Worm (Caenorhabditis elegans) whole organism, L3 larva: ENCODE data around the gene nspg-8.

Experiments used
- R02D3.7 ChIP-seq: fragments of 150-350 bp; optimal IDR thresholded peaks from 2 replicates; lab custom pipeline; 2014; ENCODE audit warnings: missing biosample characterization, missing genetic modification characterization
- ceh-28 ChIP-seq: fragments of 150-350 bp; optimal IDR thresholded peaks from 2 replicates; lab custom pipeline; 2014; ENCODE audit warnings: missing biosample characterization, missing genetic modification reagents, missing genetic modification characterization
- daf-12 ChIP-seq: fragments of 150-350 bp; optimal IDR thresholded peaks from 2 replicates; lab custom pipeline; 2014; ENCODE audit warnings: missing biosample characterization, missing genetic modification reagents, missing genetic modification characterization
- elt-1 ChIP-seq: fragments of 150-350 bp; optimal IDR thresholded peaks from 2 replicates; lab custom pipeline; 2014; ENCODE audit warnings: missing biosample characterization, missing genetic modification characterization
- nfya-1 ChIP-seq: sonication (generic microtip); optimal IDR thresholded peaks from 2 replicates; lab custom pipeline; 2017; ENCODE audit warnings: missing genetic modification characterization, mild to moderate bottlenecking, missing compliant biosample characterization, antibody characterized with exemption, moderate library complexity; ENCODE audit not compliant: insufficient read depth
- nhr-11 ChIP-seq: fragments of 150-350 bp; optimal IDR thresholded peaks from 2 replicates; lab custom pipeline; 2014; ENCODE audit warnings: missing biosample characterization, missing genetic modification characterization
- nhr-12 ChIP-seq: fragments of 150-350 bp; optimal IDR thresholded peaks from 2 replicates; lab custom pipeline; 2014; ENCODE audit warnings: missing biosample characterization, missing genetic modification characterization
- nhr-237 ChIP-seq: fragments of 150-350 bp; optimal IDR thresholded peaks from 2 replicates; lab custom pipeline; 2014; ENCODE audit warnings: missing biosample characterization, missing genetic modification characterization
- nhr-25 ChIP-seq: sonication (generic microtip); optimal IDR thresholded peaks from 2 replicates; lab custom pipeline; 2017; ENCODE audit warnings: missing biosample characterization, missing genetic modification characterization
- nhr-76 ChIP-seq: fragments of 150-350 bp; sonication (generic microtip); optimal IDR thresholded peaks from 5 replicates; lab custom pipeline; 2014; ENCODE audit warnings: missing biosample characterization, missing genetic modification characterization
- tbx-2 ChIP-seq: sonication (generic microtip); optimal IDR thresholded peaks from 2 replicates; lab custom pipeline; 2016; ENCODE audit warnings: mild to moderate bottlenecking, missing genetic modification characterization, missing compliant biosample characterization
- unc-39 ChIP-seq: sonication (generic microtip); optimal IDR thresholded peaks from 4 replicates; lab custom pipeline; 2017; ENCODE audit warnings: missing biosample characterization, missing genetic modification characterization
- unc-62 ChIP-seq: fragments of 150-350 bp; sonication (generic microtip); optimal IDR thresholded peaks from 4 replicates; lab custom pipeline; 2014; ENCODE audit warnings: missing biosample characterization, missing genetic modification reagents, missing genetic modification characterization
- zag-1 ChIP-seq: fragments of 150-350 bp; optimal IDR thresholded peaks from 2 replicates; lab custom pipeline; 2014; ENCODE audit warnings: missing biosample characterization, missing genetic modification characterization

- TF ChIP-seq nfya-1 (tag; lab: Kevin White, UChicago) = no peak
- TF ChIP-seq nhr-25 (tag; lab: Kevin White, UChicago) = no peak
- TF ChIP-seq nhr-12 (tag; lab: Kevin White, UChicago) = no peak
- no peak for TF ChIP-seq ceh-28 (tag; lab: Kevin White, UChicago)
- TF ChIP-seq unc-39 (tag; lab: Kevin White, UChicago) = no peak
- TF ChIP-seq nhr-76 (tag; lab: Kevin White, UChicago) = no peak
- no peak for TF ChIP-seq daf-12 (tag; lab: Kevin White, UChicago)
- no peak for TF ChIP-seq tbx-2 (tag; lab: Kevin White, UChicago)
- TF ChIP-seq nhr-237 (tag; lab: Kevin White, UChicago) = no peak
- no peak for TF ChIP-seq zag-1 (tag; lab: Kevin White, UChicago)
- no peak for TF ChIP-seq unc-62
- TF ChIP-seq nhr-11 = no peak
- TF ChIP-seq elt-1 = no peak
- no peak for TF ChIP-seq R02D3.7
Observed at ce11 chrIII:1230174-1230573, 48.3 kb downstream of the nspg-8 start, which contains the start of gene pes-4.
